Fruit fly (Drosophila melanogaster): ENCODE measurements around the gene tgo.

tgo gene

dm6 chr3R:8979850-8980775 is 39.7 kb downstream of the tgo start (continued):
- TF ChIP-seq Bteb2 (GFP tag; optimal IDR thresholded peaks at IDR 0.05): no peak
- TF ChIP-seq CG6689 (GFP tag; IDR thresholded peaks at IDR 0.05): no peak
- TF ChIP-seq Atf-2 (GFP tag; optimal IDR thresholded peaks at IDR 0.05): peak; percentile 14
- TF ChIP-seq CG16779 (GFP tag; IDR thresholded peaks at IDR 0.05): no peak
- TF ChIP-seq amos (GFP tag; IDR thresholded peaks at IDR 0.05; ENCODE audit: partially characterized antibody): peak; percentile 80
- TF ChIP-seq CG1024 (GFP tag; IDR thresholded peaks at IDR 0.05): no peak
- peak; percentile 16 for TF ChIP-seq CG17829 (tag; optimal IDR thresholded peaks at IDR 0.05)
- no peak for TF ChIP-seq Ravus (GFP tag; IDR thresholded peaks at IDR 0.05)
- TF ChIP-seq bbx (GFP tag; IDR thresholded peaks at IDR 0.05; ENCODE audit: partially characterized antibody): no peak
- TF ChIP-seq Dfd (GFP tag; optimal IDR thresholded peaks at IDR 0.05): no peak
- TF ChIP-seq psq (GFP tag; optimal IDR thresholded peaks at IDR 0.05): no peak
- no peak for TF ChIP-seq CG17328 (GFP tag; IDR thresholded peaks at IDR 0.05)
- no peak for TF ChIP-seq lmd (GFP tag; IDR thresholded peaks at IDR 0.05)
- peak; percentile 28; the same call in 1 of the 3 replicates for TF ChIP-seq tgo (GFP tag; IDR thresholded peaks at IDR 0.05)
- no peak for TF ChIP-seq sna (GFP tag; IDR thresholded peaks at IDR 0.05; ENCODE audit: partially characterized antibody)
- TF ChIP-seq tna (GFP tag; IDR thresholded peaks at IDR 0.05; ENCODE audit: partially characterized antibody): peak; percentile 18; the same call in 1 of the 2 replicates
- TF ChIP-seq dm (GFP tag; optimal IDR thresholded peaks at IDR 0.05): no peak
- no peak for TF ChIP-seq CG10147 (GFP tag; optimal IDR thresholded peaks at IDR 0.05)
- TF ChIP-seq CG4617 (GFP tag; optimal IDR thresholded peaks at IDR 0.05; ENCODE audit: borderline replicate concordance): no peak
- TF ChIP-seq nerfin-1 (tag; optimal IDR thresholded peaks at IDR 0.05): no peak
- TF ChIP-seq pum (GFP tag; optimal IDR thresholded peaks at IDR 0.05): peak; percentile 8
- no peak for TF ChIP-seq cg (GFP tag; optimal IDR thresholded peaks at IDR 0.05)
- no peak for TF ChIP-seq CG10209 (GFP tag; optimal IDR thresholded peaks at IDR 0.05)
- TF ChIP-seq CG4360 (GFP tag; IDR thresholded peaks at IDR 0.05): no peak
- TF ChIP-seq ATbp (GFP tag; optimal IDR thresholded peaks at IDR 0.05): no peak
- TF ChIP-seq CG33557 (GFP tag; optimal IDR thresholded peaks at IDR 0.05): no peak
- TF ChIP-seq ttk (GFP tag; IDR thresholded peaks at IDR 0.05): no peak
- TF ChIP-seq CG16863 (GFP tag; optimal IDR thresholded peaks at IDR 0.05): no peak
- no peak for TF ChIP-seq otp (GFP tag; IDR thresholded peaks at IDR 0.05)
- TF ChIP-seq CG17359 (tag; optimal IDR thresholded peaks at IDR 0.05): no peak
- TF ChIP-seq sd (tag; optimal IDR thresholded peaks at IDR 0.05): no peak
- peak; percentile 63; the same call in 2 of the 3 replicates for TF ChIP-seq knrl (GFP tag; IDR thresholded peaks at IDR 0.05; ENCODE audit: partially characterized antibody)
- no peak for TF ChIP-seq CG8290 (GFP tag; optimal IDR thresholded peaks at IDR 0.05)
- peak in 1 of 2 experiments; percentile 34 for TF ChIP-seq CG8290 (tag; optimal IDR thresholded peaks at IDR 0.05)
- no peak for TF ChIP-seq tll (GFP tag; optimal IDR thresholded peaks at IDR 0.05)
- no peak for TF ChIP-seq ham (GFP tag; IDR thresholded peaks at IDR 0.05)
- peak; percentile 39; the same call in 1 of the 2 replicates for TF ChIP-seq unc-4 (GFP tag; IDR thresholded peaks at IDR 0.05; ENCODE audit: partially characterized antibody)
- TF ChIP-seq CG3995 (GFP tag; optimal IDR thresholded peaks at IDR 0.05): no peak
- TF ChIP-seq CoRest (tag; optimal IDR thresholded peaks at IDR 0.05): peak; percentile 24
- TF ChIP-seq sisA (GFP tag; IDR thresholded peaks at IDR 0.05): no peak
- no peak for TF ChIP-seq sens-2 (GFP tag; IDR thresholded peaks at IDR 0.05)
- TF ChIP-seq CG2199 (GFP tag; IDR thresholded peaks at IDR 0.05): peak; percentile 82; the same call in 2 of the 3 replicates
- TF ChIP-seq oc (tag; optimal IDR thresholded peaks at IDR 0.05): no peak
- no peak for TF ChIP-seq CG11093 (GFP tag; IDR thresholded peaks at IDR 0.05)
- no peak for TF ChIP-seq CG18262 (tag; optimal IDR thresholded peaks at IDR 0.05)
- peak; percentile 11 for TF ChIP-seq luna (GFP tag; optimal IDR thresholded peaks at IDR 0.05)
- TF ChIP-seq caup (GFP tag; optimal IDR thresholded peaks at IDR 0.05; ENCODE audit: severe bottlenecking): no peak
- TF ChIP-seq CG1647 (GFP tag; optimal IDR thresholded peaks at IDR 0.05): no peak
- no peak for TF ChIP-seq Elba2 (GFP tag; optimal IDR thresholded peaks at IDR 0.05)

All from whole organism, embryonic.